Worm (Caenorhabditis elegans) whole organism, young adult: ENCODE data around the gene rbm-26.

Source experiments
- B0336.3 ChIP-seq: fragments of 200-800 bp; sonication (Bioruptor generic); IDR thresholded peaks from 2 replicates; pipeline ENCODE4 v1.3.6; 2022; ENCODE audit warnings: missing genetic modification characterization, missing compliant biosample characterization
- T07F8.4 ChIP-seq: sonication (generic microtip); optimal IDR thresholded peaks from 2 replicates; lab custom pipeline; 2016; ENCODE audit warnings: mild to moderate bottlenecking, missing genetic modification characterization, moderate library complexity, missing compliant biosample characterization
- egl-18 ChIP-seq: fragments of 200-800 bp; sonication (Bioruptor generic); IDR thresholded peaks from 2 replicates; pipeline ENCODE4 v1.3.6; 2022; ENCODE audit warnings: missing genetic modification reagents, missing genetic modification characterization, missing compliant biosample characterization
- hrde-1 ChIP-seq: sonication (generic microtip); optimal IDR thresholded peaks from 2 replicates; lab custom pipeline; 2016; ENCODE audit warnings: missing genetic modification characterization, mild to moderate bottlenecking, missing compliant biosample characterization, moderate library complexity, missing genotype, missing genetic modification reagents, borderline replicate concordance
- lin-35 ChIP-seq, 3 experiments: fragments of 150-350 bp in 2 of 3; sonication (generic microtip) in 1 of 3; optimal IDR thresholded peaks; 2 replicates each; lab custom pipeline; 2014 to 2018; ENCODE audit warnings: missing biosample characterization in 3 of 3, missing genetic modification characterization in 3 of 3, missing genetic modification reagents in 3 of 3
- madf-6 ChIP-seq: fragments of 200-800 bp; sonication (Bioruptor generic); IDR thresholded peaks from 2 replicates; pipeline ENCODE4 v1.3.6; 2022; ENCODE audit warnings: missing genetic modification reagents, missing genetic modification characterization, missing compliant biosample characterization
- snpc-4 ChIP-seq, 5 experiments: fragments of 150-350 bp in 1 of 5; sonication (generic microtip) in 4 of 5; optimal IDR thresholded peaks; 2 replicates each; lab custom pipeline; 2014 to 2018; ENCODE audit warnings: missing genetic modification characterization in 5 of 5, missing biosample characterization in 3 of 5, antibody characterized with exemption in 2 of 5, mild to moderate bottlenecking in 2 of 5, missing compliant biosample characterization in 2 of 5, missing genotype in 2 of 5, moderate library complexity in 2 of 5, missing genetic modification reagents in 1 of 5
- unc-130 ChIP-seq: sonication (generic microtip); optimal IDR thresholded peaks from 2 replicates; lab custom pipeline; 2016; ENCODE audit warnings: missing genetic modification reagents, missing genetic modification characterization, missing compliant biosample characterization
- unc-62 ChIP-seq: fragments of 150-350 bp; optimal IDR thresholded peaks from 2 replicates; lab custom pipeline; 2014; ENCODE audit warnings: missing biosample characterization, missing genetic modification reagents, missing genetic modification characterization

ce11 chrIII:5758519-5759099 lies 47.3 kb downstream of the rbm-26 start:
- TF ChIP-seq lin-35 (GFP tag; optimal IDR thresholded peaks at IDR 0.05; lab: Kevin White, UChicago) (peak in 1 of 3 experiments; percentile 84), unc-62 (GFP tag; lab: Kevin White, UChicago) (no peak), unc-130 (no peak), madf-6 (no peak), T07F8.4 (no peak), hrde-1 (tag; lab: Kevin White, UChicago) (no peak), B0336.3 (GFP tag; lab: Robert Waterston, UW) (no peak), snpc-4 (GFP tag; optimal IDR thresholded peaks at IDR 0.05; lab: Kevin White, UChicago) (no peak), snpc-4 (tag; optimal IDR thresholded peaks at IDR 0.05; lab: Kevin White, UChicago) (no peak), egl-18 (no peak)
